Worm (Caenorhabditis elegans): ENCODE measurements around the gene F46F5.5.

ce11 chrII:823529-823928, 10.7 kb upstream of the F46F5.5 start, which contains the start of gene F46F5.10:
- TF ChIP-seq dao-5 (tag; optimal IDR thresholded peaks at IDR 0.05), result no peak
- TF ChIP-seq him-1 (tag; optimal IDR thresholded peaks at IDR 0.05), result no peak
- no peak for TF ChIP-seq W03F9.2 (tag; optimal IDR thresholded peaks at IDR 0.05)

All from whole organism, L4/young adult.